Fruit fly (Drosophila melanogaster) whole organism, embryonic: ENCODE measurements around the gene CG42633.

Experiments
- Asciz ChIP-seq: fragments of 200-800 bp; sonication (Bioruptor generic); optimal IDR thresholded peaks from 2 replicates; lab custom pipeline; 2017; ENCODE audit warnings: missing biosample characterization, mild to moderate bottlenecking, missing genetic modification characterization, missing genetic modification reagents
- CG10209 ChIP-seq: fragments of 200-800 bp; sonication (Bioruptor generic); optimal IDR thresholded peaks from 3 replicates; lab custom pipeline; 2017; ENCODE audit warnings: missing biosample characterization, mild to moderate bottlenecking, missing genetic modification characterization, missing genetic modification reagents
- CG10431 ChIP-seq: fragments of 200-800 bp; sonication (Bioruptor generic); optimal IDR thresholded peaks from 3 replicates; lab custom pipeline; 2018; ENCODE audit warnings: missing biosample characterization, mild to moderate bottlenecking, missing genetic modification characterization
- CG11456 ChIP-seq: fragments of 200-800 bp; sonication (Bioruptor generic); IDR thresholded peaks from 3 replicates; pipeline ENCODE4 v1.3.6; 2022; ENCODE audit warnings: missing biosample characterization, missing genetic modification characterization
- CG12104 ChIP-seq: fragments of 200-800 bp; sonication (Bioruptor generic); optimal IDR thresholded peaks from 3 replicates; lab custom pipeline; 2016; ENCODE audit warnings: missing biosample characterization, missing genetic modification characterization
- CG12659 ChIP-seq: fragments of 200-800 bp; sonication (Bioruptor generic); optimal IDR thresholded peaks from 3 replicates; lab custom pipeline; 2017; ENCODE audit warnings: mild to moderate bottlenecking, missing biosample characterization, missing genetic modification reagents, missing genetic modification characterization
- CG12942 ChIP-seq: fragments of 200-800 bp; sonication (Bioruptor generic); optimal IDR thresholded peaks from 3 replicates; lab custom pipeline; 2016; ENCODE audit warnings: missing biosample characterization, missing genetic modification characterization
- CG15073 ChIP-seq: fragments of 200-800 bp; sonication (Bioruptor generic); optimal IDR thresholded peaks from 2 replicates; lab custom pipeline; 2016; ENCODE audit warnings: missing biosample characterization, missing genetic modification characterization
- CG15696 ChIP-seq: fragments of 200-800 bp; sonication (Bioruptor generic); optimal IDR thresholded peaks from 2 replicates; lab custom pipeline; 2019; ENCODE audit warnings: missing biosample characterization, mild to moderate bottlenecking, missing genetic modification characterization, moderate library complexity
- CG18262 ChIP-seq: fragments of 200-800 bp; optimal IDR thresholded peaks from 3 replicates; lab custom pipeline; 2019; ENCODE audit warnings: missing biosample characterization, mild to moderate bottlenecking, missing genetic modification characterization, moderate library complexity
- CG18599 ChIP-seq: fragments of 200-800 bp; sonication (Bioruptor generic); optimal IDR thresholded peaks from 3 replicates; lab custom pipeline; 2017; ENCODE audit warnings: missing biosample characterization, missing genetic modification characterization, mild to moderate bottlenecking, moderate library complexity, missing genetic modification reagents
- CG2202 ChIP-seq: fragments of 200-800 bp; sonication (Bioruptor generic); optimal IDR thresholded peaks from 2 replicates; lab custom pipeline; 2018; ENCODE audit warnings: missing biosample characterization, mild to moderate bottlenecking, missing genetic modification characterization
- CG3726 ChIP-seq: fragments of 200-800 bp; sonication (Bioruptor generic); IDR thresholded peaks from 3 replicates; pipeline ENCODE4, ENCODE4 v1.3.6; 2022; ENCODE audit warnings: missing biosample characterization, missing genetic modification characterization
- CG4730 ChIP-seq: fragments of 200-800 bp; sonication (Bioruptor generic); IDR thresholded peaks from 2 replicates; pipeline ENCODE4 v1.3.6; 2022; ENCODE audit warnings: missing biosample characterization, missing genetic modification characterization
- CG6791 ChIP-seq: fragments of 200-800 bp; sonication (Bioruptor generic); IDR thresholded peaks from 3 replicates; pipeline ENCODE4 v1.3.6; 2022; ENCODE audit warnings: missing biosample characterization, missing genetic modification characterization; ENCODE audit not compliant: partially characterized antibody
- CG6813 ChIP-seq: fragments of 200-800 bp; sonication (Bioruptor generic); optimal IDR thresholded peaks from 2 replicates; lab custom pipeline; 2017; ENCODE audit warnings: missing biosample characterization, missing genetic modification characterization, mild to moderate bottlenecking, moderate library complexity, missing genetic modification reagents
- CG6854 ChIP-seq: fragments of 200-800 bp; sonication (Bioruptor generic); optimal IDR thresholded peaks from 3 replicates; lab custom pipeline; 2017; ENCODE audit warnings: missing biosample characterization, mild to moderate bottlenecking, missing genetic modification characterization
- CG9727 ChIP-seq: fragments of 200-800 bp; sonication (Bioruptor generic); optimal IDR thresholded peaks from 3 replicates; lab custom pipeline; 2017; ENCODE audit warnings: missing biosample characterization, mild to moderate bottlenecking, missing genetic modification characterization
- E2f1 ChIP-seq: fragments of 200-800 bp; sonication (Bioruptor generic); IDR thresholded peaks from 2 replicates; pipeline ENCODE4 v1.3.6; 2022; ENCODE audit warnings: missing biosample characterization, missing genetic modification characterization
- E2f2 ChIP-seq: fragments of 200-800 bp; sonication (Bioruptor generic); IDR thresholded peaks from 2 replicates; pipeline ENCODE4 v1.3.6; 2022; ENCODE audit warnings: missing biosample characterization, missing genetic modification characterization
- ERR ChIP-seq: fragments of 200-800 bp; sonication (Bioruptor generic); optimal IDR thresholded peaks from 2 replicates; lab custom pipeline; 2016; ENCODE audit warnings: missing biosample characterization, missing genetic modification characterization
- Eip74EF ChIP-seq, 2 experiments: fragments of 200-800 bp in 1 of 2; fragments of >200 bp in 1 of 2; sonication (Bioruptor generic) in 1 of 2; optimal IDR thresholded peaks; 2 replicates each; lab custom pipeline; 2017 to 2019; ENCODE audit warnings: missing biosample characterization in 2 of 2, missing genetic modification characterization in 2 of 2, mild to moderate bottlenecking in 1 of 2, moderate library complexity in 1 of 2
- Ets65A ChIP-seq: fragments of 200-800 bp; sonication (Bioruptor generic); peaks from one replicate; lab custom pipeline; 2016; ENCODE audit warnings: missing biosample characterization, missing genetic modification characterization
- Fer1 ChIP-seq: fragments of 200-800 bp; sonication (Bioruptor generic); optimal IDR thresholded peaks from 2 replicates; lab custom pipeline; 2017; ENCODE audit warnings: missing biosample characterization, mild to moderate bottlenecking, missing genetic modification characterization
- Fer2 ChIP-seq: fragments of 200-800 bp; sonication (Bioruptor generic); optimal IDR thresholded peaks from 2 replicates; lab custom pipeline; 2018; ENCODE audit warnings: missing biosample characterization, mild to moderate bottlenecking, missing genetic modification characterization, moderate library complexity
- Fer3 ChIP-seq: fragments of 200-800 bp; sonication (Bioruptor generic); optimal IDR thresholded peaks from 2 replicates; lab custom pipeline; 2018; ENCODE audit warnings: missing biosample characterization, mild to moderate bottlenecking, missing genetic modification characterization, moderate library complexity
- Lhr ChIP-seq: fragments of 200-800 bp; sonication (Bioruptor generic); optimal IDR thresholded peaks from 3 replicates; lab custom pipeline; 2017; ENCODE audit warnings: mild to moderate bottlenecking, missing biosample characterization, missing genetic modification reagents, missing genetic modification characterization
- Lim3 ChIP-seq: fragments of 200-800 bp; sonication (Bioruptor generic); IDR thresholded peaks from 2 replicates; pipeline ENCODE4 v1.3.6; 2022; ENCODE audit warnings: missing biosample characterization, missing genetic modification characterization
- NC2β ChIP-seq: fragments of 200-800 bp; sonication (Bioruptor generic); optimal IDR thresholded peaks from 2 replicates; lab custom pipeline; 2016; ENCODE audit warnings: missing biosample characterization, missing genetic modification characterization
- NK7.1 ChIP-seq: fragments of 200-800 bp; sonication (Bioruptor generic); optimal IDR thresholded peaks from 3 replicates; lab custom pipeline; 2016; ENCODE audit warnings: missing biosample characterization, missing genetic modification characterization
- Sin3A ChIP-seq: fragments of >200 bp; optimal IDR thresholded peaks from 2 replicates; lab custom pipeline; 2018
- Six4 ChIP-seq: fragments of 200-800 bp; sonication (Bioruptor generic); optimal IDR thresholded peaks from 2 replicates; lab custom pipeline; 2016; ENCODE audit warnings: missing biosample characterization, missing genetic modification characterization
- Spps ChIP-seq: fragments of 200-800 bp; sonication (Bioruptor generic); optimal IDR thresholded peaks from 2 replicates; lab custom pipeline; 2018; ENCODE audit warnings: missing biosample characterization, mild to moderate bottlenecking, missing genetic modification characterization
- az2 ChIP-seq: fragments of 200-800 bp; sonication (Bioruptor generic); optimal IDR thresholded peaks from 3 replicates; lab custom pipeline; 2016; ENCODE audit warnings: missing biosample characterization, missing genetic modification characterization
- br ChIP-seq: fragments of >200 bp; optimal IDR thresholded peaks from 2 replicates; lab custom pipeline; 2017
- cas ChIP-seq: fragments of 200-800 bp; sonication (Bioruptor generic); IDR thresholded peaks from 2 replicates; pipeline ENCODE4 v1.3.6; 2022; ENCODE audit warnings: missing biosample characterization, missing genetic modification characterization
- corto ChIP-seq: fragments of 200-800 bp; sonication (Bioruptor generic); optimal IDR thresholded peaks from 2 replicates; lab custom pipeline; 2016; ENCODE audit warnings: missing biosample characterization, mild to moderate bottlenecking, missing genetic modification characterization, moderate library complexity
- crc ChIP-seq: fragments of 200-800 bp; sonication (Bioruptor generic); optimal IDR thresholded peaks from 2 replicates; lab custom pipeline; 2016; ENCODE audit warnings: missing biosample characterization, missing genetic modification characterization
- crol ChIP-seq: fragments of 200-800 bp; sonication (Bioruptor generic); IDR thresholded peaks from 2 replicates; pipeline ENCODE4 v1.3.6; 2022; ENCODE audit warnings: missing biosample characterization, missing genetic modification characterization
- dimm ChIP-seq: fragments of 200-800 bp; sonication (Bioruptor generic); IDR thresholded peaks from 2 replicates; pipeline ENCODE4 v1.3.6; 2022; ENCODE audit warnings: missing biosample characterization, missing genetic modification characterization
- esg ChIP-seq: fragments of 200-800 bp; sonication (Bioruptor generic); conservative IDR thresholded peaks from 2 replicates; pipeline ENCODE4 v1.3.6; 2022; ENCODE audit warnings: missing biosample characterization, missing genetic modification characterization
- ewg ChIP-seq: fragments of 200-800 bp; sonication (Bioruptor generic); optimal IDR thresholded peaks from 3 replicates; lab custom pipeline; 2017; ENCODE audit warnings: mild to moderate bottlenecking, missing biosample characterization, missing genetic modification reagents, missing genetic modification characterization
- fd102C ChIP-seq: fragments of 200-800 bp; sonication (Bioruptor generic); optimal IDR thresholded peaks from 2 replicates; lab custom pipeline; 2018; ENCODE audit warnings: missing biosample characterization, mild to moderate bottlenecking, missing genetic modification characterization, moderate library complexity
- her ChIP-seq: fragments of 200-800 bp; sonication (Bioruptor generic); optimal IDR thresholded peaks from 2 replicates; lab custom pipeline; 2016; ENCODE audit warnings: missing biosample characterization, missing genetic modification characterization
- lilli ChIP-seq: fragments of 200-800 bp; sonication (Bioruptor generic); optimal IDR thresholded peaks from 3 replicates; lab custom pipeline; 2016; ENCODE audit warnings: missing biosample characterization, missing genetic modification characterization
- mld ChIP-seq: fragments of 200-800 bp; sonication (Bioruptor generic); IDR thresholded peaks from 3 replicates; pipeline ENCODE4 v1.3.6; 2022; ENCODE audit warnings: missing biosample characterization, missing genetic modification characterization; ENCODE audit not compliant: partially characterized antibody
- repo ChIP-seq: fragments of 200-800 bp; sonication (Bioruptor generic); optimal IDR thresholded peaks from 2 replicates; lab custom pipeline; 2016; ENCODE audit warnings: missing biosample characterization, missing genetic modification characterization
- row ChIP-seq: fragments of 200-800 bp; sonication (Bioruptor generic); IDR thresholded peaks from 3 replicates; pipeline ENCODE4 v1.3.6; 2022; ENCODE audit warnings: missing biosample characterization, missing genetic modification characterization
- sima ChIP-seq: fragments of 200-800 bp; sonication (Bioruptor generic); optimal IDR thresholded peaks from 2 replicates; lab custom pipeline; 2016; ENCODE audit warnings: missing biosample characterization, missing genetic modification characterization
- so ChIP-seq: fragments of 200-800 bp; sonication (Bioruptor generic); IDR thresholded peaks from 3 replicates; pipeline ENCODE4 v1.3.6; 2022; ENCODE audit warnings: missing biosample characterization, missing genetic modification characterization
- tap ChIP-seq: fragments of 200-800 bp; optimal IDR thresholded peaks from 3 replicates; lab custom pipeline; 2019; ENCODE audit warnings: missing biosample characterization, mild to moderate bottlenecking, missing genetic modification characterization, moderate library complexity
- tgo ChIP-seq: fragments of 200-800 bp; sonication (Bioruptor generic); IDR thresholded peaks from 3 replicates; pipeline ENCODE4 v1.3.6; 2022; ENCODE audit warnings: missing biosample characterization, missing genetic modification characterization

CG42633 gene

dm6 chr3R:10784058-10784499 lies 2.0 kb upstream of the CG42633 start, which contains the start of the genes mRpL37 and Rbp1 (continued):
- TF ChIP-seq ewg (GFP tag; lab: Kevin White, UChicago) (peak; percentile 18), NC2β (GFP tag; lab: Kevin White, UChicago) (peak; percentile 45), crc (GFP tag; lab: Kevin White, UChicago) (no peak), crol (GFP tag; lab: Robert Waterston, UW) (no peak), tgo (GFP tag; lab: Robert Waterston, UW) (peak; percentile 50; the same call in 2 of the 3 replicates), mld (GFP tag; lab: Robert Waterston, UW) (peak; percentile 40; the same call in 1 of the 3 replicates), CG4730 (GFP tag; lab: Robert Waterston, UW) (peak; percentile 69), sima (GFP tag; lab: Kevin White, UChicago) (no peak), fd102C (GFP tag; lab: Kevin White, UChicago) (no peak), CG15696 (tag; lab: Kevin White, UChicago) (peak; percentile 88), esg (peak; percentile 47), E2f1 (GFP tag; lab: Robert Waterston, UW) (peak; percentile 68; the same call in 1 of the 2 replicates), tap (tag; lab: Kevin White, UChicago) (no peak), row (GFP tag; lab: Robert Waterston, UW) (peak; percentile 97), her (GFP tag; lab: Kevin White, UChicago) (no peak), repo (GFP tag; lab: Kevin White, UChicago) (no peak), cas (no peak), CG10431 (no peak), Six4 (peak; percentile 31), Fer1 (GFP tag; lab: Kevin White, UChicago) (peak; percentile 55), Fer2 (tag; lab: Kevin White, UChicago) (peak; percentile 45), so (GFP tag; lab: Robert Waterston, UW) (no peak), CG6854 (GFP tag; lab: Kevin White, UChicago) (no peak), CG6813 (GFP tag; lab: Kevin White, UChicago) (no peak), E2f2 (GFP tag; lab: Robert Waterston, UW) (peak; percentile 57), CG18262 (tag; lab: Kevin White, UChicago) (peak; percentile 81), CG6791 (GFP tag; lab: Robert Waterston, UW) (peak; percentile 60; the same call in 2 of the 3 replicates), CG3726 (GFP tag; lab: Robert Waterston, UW) (no peak), br (lab: Kevin White, UChicago) (no peak), CG15073 (GFP tag; lab: Kevin White, UChicago) (no peak), ERR (no peak), dimm (GFP tag; lab: Robert Waterston, UW) (no peak), CG12659 (GFP tag; lab: Kevin White, UChicago) (peak; percentile 85), lilli (GFP tag; lab: Kevin White, UChicago) (peak; percentile 81), CG2202 (peak; percentile 23), az2 (GFP tag; lab: Kevin White, UChicago) (peak; percentile 77), CG18599 (GFP tag; lab: Kevin White, UChicago) (peak; percentile 56), CG12104 (peak; percentile 50), Eip74EF (GFP tag; optimal IDR thresholded peaks at IDR 0.05; lab: Kevin White, UChicago) (no peak), corto (GFP tag; lab: Kevin White, UChicago) (peak; percentile 30), Spps (tag; lab: Kevin White, UChicago) (peak; percentile 43), Sin3A (lab: Kevin White, UChicago) (peak; percentile 87), CG9727 (peak; percentile 75), Lim3 (GFP tag; lab: Robert Waterston, UW) (no peak), NK7.1 (no peak), Asciz (GFP tag; lab: Kevin White, UChicago) (no peak), CG10209 (GFP tag; lab: Kevin White, UChicago) (peak; percentile 69), CG11456 (GFP tag; lab: Robert Waterston, UW) (peak; percentile 84), Lhr (GFP tag; lab: Kevin White, UChicago) (peak; percentile 64), CG12942 (GFP tag; lab: Kevin White, UChicago) (peak; percentile 75), Fer3 (peak; percentile 67), Ets65A (peak; percentile 97)
